Worm (Caenorhabditis elegans): ENCODE data around the gene tbc-6.

The tbc-6 gene

DNA sequence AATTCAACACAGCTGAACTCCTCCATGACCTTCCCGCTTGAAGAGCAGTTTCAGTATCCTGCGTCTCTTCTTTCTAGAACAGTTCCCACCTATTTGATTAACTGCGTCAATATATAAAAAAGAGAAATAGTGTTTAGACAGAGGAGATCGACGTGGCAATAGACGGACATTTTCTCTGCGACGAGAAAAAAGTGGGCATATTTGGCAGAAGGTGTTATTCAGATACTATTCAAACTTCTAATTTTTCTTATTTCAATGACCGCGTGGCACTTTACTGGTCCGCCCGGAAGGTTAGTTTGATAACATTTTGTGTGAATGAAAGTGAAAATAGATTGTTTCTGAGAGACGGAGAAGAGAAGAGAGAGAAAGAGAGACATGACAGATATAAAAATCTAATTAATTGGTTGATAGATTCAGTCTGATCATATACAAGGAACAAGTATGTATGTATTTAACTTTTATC lies at the start of gene tbc-6 (continued):
- TF ChIP-seq madf-9 (GFP tag; conservative IDR thresholded peaks at IDR 0.05) (no peak), sdz-12 (GFP tag; optimal IDR thresholded peaks at IDR 0.05) (no peak), Y48G9A.11 (GFP tag; IDR thresholded peaks at IDR 0.05) (no peak), arid-1 (GFP tag; conservative IDR thresholded peaks at IDR 0.05) (no peak), F37D6.2 (tag; optimal IDR thresholded peaks at IDR 0.05) (no peak), mxl-2 (GFP tag; conservative IDR thresholded peaks at IDR 0.05) (no peak), php-3 (GFP tag; IDR thresholded peaks at IDR 0.05) (no peak), lin-39 (tag; optimal IDR thresholded peaks at IDR 0.05) (no peak), nhr-6 (tag; optimal IDR thresholded peaks at IDR 0.05) (peak; percentile 26), ztf-7 (tag; optimal IDR thresholded peaks at IDR 0.05) (no peak), lsy-2 (tag; optimal IDR thresholded peaks at IDR 0.05) (peak; percentile 55 to 56), lin-13 (GFP tag; optimal IDR thresholded peaks at IDR 0.05) (no peak), zag-1 (tag; optimal IDR thresholded peaks at IDR 0.05) (no peak), dpl-1 (GFP tag; optimal IDR thresholded peaks at IDR 0.05) (no peak), mxl-3 (GFP tag; optimal IDR thresholded peaks at IDR 0.05) (peak; percentile 71), hlh-30 (tag; optimal IDR thresholded peaks at IDR 0.05; ENCODE audit: insufficient read depth) (peak; percentile 40), mes-2 (tag; optimal IDR thresholded peaks at IDR 0.05; ENCODE audit: poor library complexity, severe bottlenecking) (peak; percentile 29), vab-7 (GFP tag; IDR thresholded peaks at IDR 0.05) (no peak), T26A8.4 (GFP tag; IDR thresholded peaks at IDR 0.05) (no peak), hmg-1.1 (GFP tag; IDR thresholded peaks at IDR 0.05) (0 out of 2 replicates have a peak, but pooled peaks have one; percentile 24), Y105C5A.15 (GFP tag; IDR thresholded peaks at IDR 0.05) (no peak), F26F4.8 (GFP tag; conservative IDR thresholded peaks at IDR 0.05) (no peak), Y5F2A.4 (GFP tag; optimal IDR thresholded peaks at IDR 0.05) (no peak), spr-3 (GFP tag; optimal IDR thresholded peaks at IDR 0.05) (no peak), lin-29 (GFP tag; IDR thresholded peaks at IDR 0.05) (no peak), dmd-9 (GFP tag; IDR thresholded peaks at IDR 0.05) (no peak), ctbp-1 (GFP tag; IDR thresholded peaks at IDR 0.05) (no peak), nhr-111 (GFP tag; optimal IDR thresholded peaks at IDR 0.05) (no peak), ama-1 (optimal IDR thresholded peaks at IDR 0.05) (peak; percentile 36), nhr-237 (tag; optimal IDR thresholded peaks at IDR 0.05) (no peak), skn-1 (tag; optimal IDR thresholded peaks at IDR 0.05) (no peak), lin-15B (tag; optimal IDR thresholded peaks at IDR 0.05) (no peak), R02D3.7 (tag; optimal IDR thresholded peaks at IDR 0.05) (no peak), nhr-76 (tag; optimal IDR thresholded peaks at IDR 0.05) (no peak), zip-11 (GFP tag; IDR thresholded peaks at IDR 0.05) (no peak), snpc-4 (tag; optimal IDR thresholded peaks at IDR 0.05) (no peak), spr-1 (tag; optimal IDR thresholded peaks at IDR 0.05) (no peak), daf-16 (GFP tag; optimal IDR thresholded peaks at IDR 0.05) (no peak), daf-16 (tag; optimal IDR thresholded peaks at IDR 0.05) (peak; percentile 23), mep-1 (tag; optimal IDR thresholded peaks at IDR 0.05) (peak; percentile 53), dmd-8 (GFP tag; IDR thresholded peaks at IDR 0.05) (no peak), saeg-2 (GFP tag; IDR thresholded peaks at IDR 0.05) (no peak), hlh-11 (tag; optimal IDR thresholded peaks at IDR 0.05) (peak; percentile 77), dve-1 (tag; optimal IDR thresholded peaks at IDR 0.05; ENCODE audit: insufficient read depth) (peak; percentile 54), zip-2 (tag; optimal IDR thresholded peaks at IDR 0.05) (no peak), nhr-48 (tag; optimal IDR thresholded peaks at IDR 0.05) (peak; percentile 30), ZK337.2 (GFP tag; IDR thresholded peaks at IDR 0.05) (no peak), pqm-1 (tag; optimal IDR thresholded peaks at IDR 0.05) (no peak), ceh-62 (tag; optimal IDR thresholded peaks at IDR 0.05) (no peak), cey-2 (tag; optimal IDR thresholded peaks at IDR 0.05; ENCODE audit: borderline replicate concordance, insufficient read depth) (peak; percentile 59), lim-7 (GFP tag; IDR thresholded peaks at IDR 0.05) (no peak), lir-3 (tag; optimal IDR thresholded peaks at IDR 0.05) (no peak), zfp-2 (tag; optimal IDR thresholded peaks at IDR 0.05) (no peak)

Measured in whole organism, L4 larva.